Worm (Caenorhabditis elegans) whole organism, midembryonic: ENCODE results near the gene Y17G7B.21.

Source experiments
- T22C8.4 ChIP-seq: fragments of 200-800 bp; sonication (Bioruptor generic); IDR thresholded peaks from 2 replicates; pipeline ENCODE4 v1.3.6; 2022; ENCODE audit warnings: missing genetic modification characterization, missing compliant biosample characterization
- cog-1 ChIP-seq: sonication (generic microtip); optimal IDR thresholded peaks from 2 replicates; lab custom pipeline; 2016; ENCODE audit warnings: missing genetic modification characterization, missing compliant biosample characterization
- klf-2 ChIP-seq: fragments of 200-800 bp; sonication (Bioruptor generic); conservative IDR thresholded peaks from 2 replicates; pipeline ENCODE4 v1.3.6; 2022; ENCODE audit warnings: missing genetic modification reagents, missing genetic modification characterization, missing compliant biosample characterization
- med-1 ChIP-seq: sonication (generic microtip); optimal IDR thresholded peaks from 2 replicates; lab custom pipeline; 2017; ENCODE audit warnings: missing genetic modification characterization, mild to moderate bottlenecking, missing compliant biosample characterization, antibody characterized with exemption, missing genetic modification reagents; ENCODE audit not compliant: insufficient read depth
- ref-1 ChIP-seq: fragments of 200-800 bp; sonication (Bioruptor generic); conservative IDR thresholded peaks from 2 replicates; pipeline ENCODE4 v1.3.6; 2022; ENCODE audit warnings: missing genetic modification reagents, missing genetic modification characterization, missing compliant biosample characterization
- ztf-23 ChIP-seq: fragments of 200-800 bp; sonication (Bioruptor generic); IDR thresholded peaks from 2 replicates; pipeline ENCODE4 v1.3.6; 2022; ENCODE audit warnings: missing genetic modification reagents, missing genetic modification characterization, missing compliant biosample characterization
- ztf-29 ChIP-seq: fragments of 200-800 bp; sonication (Bioruptor generic); IDR thresholded peaks from 2 replicates; pipeline ENCODE4 v1.3.6; 2022; ENCODE audit warnings: missing genetic modification reagents, missing genetic modification characterization, missing compliant biosample characterization

DNA sequence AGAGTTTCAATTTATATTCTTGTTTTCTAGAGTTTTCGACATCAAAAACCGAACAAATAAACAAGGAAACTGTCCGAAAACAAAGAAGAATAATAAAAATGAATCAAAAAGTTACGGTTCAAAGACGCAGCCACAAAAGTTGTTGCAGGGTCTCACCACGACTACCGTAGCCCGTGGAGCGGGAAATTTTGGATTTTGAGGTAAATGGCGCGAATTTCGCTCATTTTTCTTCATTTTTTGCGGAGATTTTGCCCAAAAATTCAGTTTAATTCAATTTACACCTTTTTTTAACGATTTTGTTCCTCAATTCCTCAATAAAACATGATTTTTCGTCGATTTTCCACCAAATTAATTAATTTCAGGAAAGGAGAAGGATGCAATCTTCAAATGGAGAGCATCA, 9.2 kb downstream of the Y17G7B.21 start, which contains the start of gene mex-1:
- TF ChIP-seq T22C8.4 (GFP tag; lab: Robert Waterston, UW), result no peak
- no peak for TF ChIP-seq cog-1 (tag; lab: Kevin White, UChicago)
- no peak for TF ChIP-seq ref-1 (GFP tag; lab: Robert Waterston, UW)
- no peak for TF ChIP-seq ztf-29 (GFP tag; lab: Robert Waterston, UW)
- no peak for TF ChIP-seq ztf-23
- TF ChIP-seq med-1 (GFP tag; lab: Kevin White, UChicago), result no peak
- no peak for TF ChIP-seq klf-2 (GFP tag; lab: Robert Waterston, UW)
